Fruit fly (Drosophila melanogaster) whole organism, embryonic: ENCODE data around the gene Esyt2.

ENCODE experiments used
- Antp ChIP-seq: fragments of 200-800 bp; sonication (Bioruptor generic); optimal IDR thresholded peaks from 3 replicates; lab custom pipeline; 2016; ENCODE audit warnings: missing biosample characterization, missing genetic modification characterization
- Atf6 ChIP-seq: fragments of 200-800 bp; sonication (Bioruptor generic); IDR thresholded peaks from 2 replicates; pipeline ENCODE4 v1.3.6; 2022; ENCODE audit warnings: missing biosample characterization, missing genetic modification characterization
- Awh ChIP-seq: fragments of 200-800 bp; sonication (Bioruptor generic); IDR thresholded peaks from 2 replicates; pipeline ENCODE4, ENCODE4 v1.3.6; 2022; ENCODE audit warnings: missing biosample characterization, missing genetic modification characterization
- C15 ChIP-seq: fragments of 200-800 bp; sonication (Bioruptor generic); IDR thresholded peaks from 3 replicates; pipeline ENCODE4 v1.3.6; 2022; ENCODE audit warnings: missing biosample characterization, missing genetic modification characterization
- CG10209 ChIP-seq: fragments of 200-800 bp; sonication (Bioruptor generic); optimal IDR thresholded peaks from 3 replicates; lab custom pipeline; 2017; ENCODE audit warnings: missing biosample characterization, mild to moderate bottlenecking, missing genetic modification characterization, missing genetic modification reagents
- CG10462 ChIP-seq: fragments of 200-800 bp; sonication (Bioruptor generic); optimal IDR thresholded peaks from 2 replicates; lab custom pipeline; 2016; ENCODE audit warnings: missing biosample characterization, missing genetic modification characterization
- CG10543 ChIP-seq: fragments of 200-800 bp; sonication (Bioruptor generic); optimal IDR thresholded peaks from 3 replicates; lab custom pipeline; 2017; ENCODE audit warnings: missing biosample characterization, mild to moderate bottlenecking, missing genetic modification characterization, moderate library complexity
- CG10959 ChIP-seq: fragments of 200-800 bp; sonication (Bioruptor generic); IDR thresholded peaks from 2 replicates; pipeline ENCODE4 v1.3.6; 2022; ENCODE audit warnings: missing biosample characterization, missing genetic modification characterization
- CG12769 ChIP-seq: fragments of 200-800 bp; sonication (Bioruptor generic); optimal IDR thresholded peaks from 2 replicates; lab custom pipeline; 2019; ENCODE audit warnings: missing biosample characterization, mild to moderate bottlenecking, missing genetic modification characterization, moderate library complexity
- CG15073 ChIP-seq: fragments of 200-800 bp; sonication (Bioruptor generic); optimal IDR thresholded peaks from 2 replicates; lab custom pipeline; 2016; ENCODE audit warnings: missing biosample characterization, missing genetic modification characterization
- CG16813 ChIP-seq: fragments of 200-800 bp; sonication (Bioruptor generic); IDR thresholded peaks from 3 replicates; pipeline ENCODE4 v1.3.6; 2022; ENCODE audit warnings: missing biosample characterization, missing genetic modification characterization; ENCODE audit not compliant: partially characterized antibody
- CG18011 ChIP-seq: fragments of 200-800 bp; sonication (Bioruptor generic); optimal IDR thresholded peaks from 2 replicates; lab custom pipeline; 2017; ENCODE audit warnings: missing biosample characterization, missing genetic modification characterization, mild to moderate bottlenecking, moderate library complexity, missing genotype
- CG31441 ChIP-seq: fragments of 200-800 bp; sonication (Bioruptor generic); IDR thresholded peaks from 2 replicates; pipeline ENCODE4 v1.3.6; 2022; ENCODE audit warnings: missing biosample characterization, missing genetic modification characterization
- CG34224 ChIP-seq: fragments of 200-800 bp; sonication (Bioruptor generic); IDR thresholded peaks from 3 replicates; pipeline ENCODE4 v1.3.6; 2022; ENCODE audit warnings: missing biosample characterization, missing genetic modification characterization; ENCODE audit not compliant: partially characterized antibody
- CG42726 ChIP-seq: fragments of 200-800 bp; sonication (Bioruptor generic); IDR thresholded peaks from 2 replicates; pipeline ENCODE4 v1.3.6; 2022; ENCODE audit warnings: missing biosample characterization, missing genetic modification characterization; ENCODE audit not compliant: partially characterized antibody
- CG4282 ChIP-seq: fragments of 200-800 bp; sonication (Bioruptor generic); optimal IDR thresholded peaks from 2 replicates; lab custom pipeline; 2016; ENCODE audit warnings: missing biosample characterization, missing genetic modification characterization
- CG5953 ChIP-seq: fragments of 200-800 bp; sonication (Bioruptor generic); IDR thresholded peaks from 2 replicates; pipeline ENCODE4 v1.3.6; 2022; ENCODE audit warnings: missing biosample characterization, missing genetic modification characterization
- CG6254 ChIP-seq: fragments of 200-800 bp; sonication (Bioruptor generic); optimal IDR thresholded peaks from 3 replicates; lab custom pipeline; 2017; ENCODE audit warnings: mild to moderate bottlenecking, missing biosample characterization, missing genetic modification reagents, missing genetic modification characterization
- CG6689 ChIP-seq: fragments of 200-800 bp; sonication (Bioruptor generic); IDR thresholded peaks from 2 replicates; pipeline ENCODE4 v1.3.6; 2022; ENCODE audit warnings: missing biosample characterization, missing genetic modification characterization
- CG6765 ChIP-seq: fragments of 200-800 bp; sonication (Bioruptor generic); optimal IDR thresholded peaks from 3 replicates; lab custom pipeline; 2017; ENCODE audit warnings: missing biosample characterization, mild to moderate bottlenecking, missing genetic modification characterization
- CG7963 ChIP-seq: fragments of 200-800 bp; sonication (Bioruptor generic); IDR thresholded peaks from 3 replicates; pipeline ENCODE4 v1.3.6; 2022; ENCODE audit warnings: missing biosample characterization, missing genetic modification characterization; ENCODE audit not compliant: partially characterized antibody
- CG8359 ChIP-seq: fragments of 200-800 bp; sonication (Bioruptor generic); optimal IDR thresholded peaks from 2 replicates; lab custom pipeline; 2017; ENCODE audit warnings: missing biosample characterization, mild to moderate bottlenecking, missing genetic modification characterization, borderline replicate concordance
- Dref ChIP-seq: fragments of 200-800 bp; sonication (Bioruptor generic); IDR thresholded peaks from 2 replicates; pipeline ENCODE4 v1.3.6; 2022; ENCODE audit warnings: missing biosample characterization, missing genetic modification characterization
- H2.0 ChIP-seq: fragments of 200-800 bp; sonication (Bioruptor generic); IDR thresholded peaks from 2 replicates; pipeline ENCODE4 v1.3.6; 2022; ENCODE audit warnings: missing biosample characterization, missing genetic modification characterization
- Hr3 ChIP-seq: fragments of 200-800 bp; sonication (Bioruptor generic); optimal IDR thresholded peaks from 3 replicates; lab custom pipeline; 2016; ENCODE audit warnings: missing biosample characterization, missing genetic modification characterization
- Hr39 ChIP-seq: fragments of >200 bp; optimal IDR thresholded peaks from 2 replicates; lab custom pipeline; 2017
- MBD-R2 ChIP-seq: fragments of 200-800 bp; sonication (Bioruptor generic); IDR thresholded peaks from 2 replicates; pipeline ENCODE4 v1.3.6; 2022; ENCODE audit warnings: missing biosample characterization, missing genetic modification characterization
- Mes4 ChIP-seq: fragments of 200-800 bp; sonication (Bioruptor generic); optimal IDR thresholded peaks from 2 replicates; lab custom pipeline; 2016; ENCODE audit warnings: missing biosample characterization, missing genetic modification characterization
- Myb ChIP-seq: fragments of 200-800 bp; sonication (Bioruptor generic); optimal IDR thresholded peaks from 2 replicates; lab custom pipeline; 2016; ENCODE audit warnings: missing biosample characterization, missing genetic modification characterization
- Oaz ChIP-seq: fragments of 200-800 bp; sonication (Bioruptor generic); IDR thresholded peaks from 2 replicates; pipeline ENCODE4 v1.3.6; 2022; ENCODE audit warnings: missing biosample characterization, missing genetic modification characterization
- Scr ChIP-seq: fragments of 200-800 bp; sonication (Bioruptor generic); IDR thresholded peaks from 2 replicates; pipeline ENCODE4 v1.3.6; 2022; ENCODE audit warnings: missing biosample characterization, missing genetic modification characterization; ENCODE audit not compliant: partially characterized antibody
- Six4 ChIP-seq: fragments of 200-800 bp; sonication (Bioruptor generic); optimal IDR thresholded peaks from 2 replicates; lab custom pipeline; 2016; ENCODE audit warnings: missing biosample characterization, missing genetic modification characterization
- Sry-β ChIP-seq: fragments of 200-800 bp; sonication (Bioruptor generic); optimal IDR thresholded peaks from 2 replicates; lab custom pipeline; 2018; ENCODE audit warnings: missing biosample characterization, mild to moderate bottlenecking, missing genetic modification characterization, moderate library complexity
- amos ChIP-seq: fragments of 200-800 bp; sonication (Bioruptor generic); IDR thresholded peaks from 2 replicates; pipeline ENCODE4 v1.3.6; 2022; ENCODE audit warnings: missing biosample characterization, missing genetic modification characterization; ENCODE audit not compliant: partially characterized antibody
- cas ChIP-seq: fragments of 200-800 bp; sonication (Bioruptor generic); IDR thresholded peaks from 2 replicates; pipeline ENCODE4 v1.3.6; 2022; ENCODE audit warnings: missing biosample characterization, missing genetic modification characterization
- cato ChIP-seq: fragments of 200-800 bp; sonication (Bioruptor generic); optimal IDR thresholded peaks from 2 replicates; lab custom pipeline; 2016; ENCODE audit warnings: missing biosample characterization, missing genetic modification characterization, borderline replicate concordance
- cg ChIP-seq: fragments of 200-800 bp; sonication (Bioruptor generic); optimal IDR thresholded peaks from 3 replicates; lab custom pipeline; 2019; ENCODE audit warnings: missing biosample characterization, mild to moderate bottlenecking, missing genetic modification characterization, moderate library complexity
- chinmo ChIP-seq: fragments of 200-800 bp; sonication (Bioruptor generic); IDR thresholded peaks from 4 replicates; pipeline ENCODE4 v1.3.6; 2022; ENCODE audit warnings: missing biosample characterization, missing genetic modification characterization; ENCODE audit not compliant: partially characterized antibody
- dmrt11E ChIP-seq: fragments of 200-800 bp; sonication (Bioruptor generic); optimal IDR thresholded peaks from 3 replicates; lab custom pipeline; 2018; ENCODE audit warnings: missing biosample characterization, mild to moderate bottlenecking, missing genetic modification characterization, moderate library complexity
- gsb-n ChIP-seq: fragments of 200-800 bp; sonication (Bioruptor generic); optimal IDR thresholded peaks from 3 replicates; lab custom pipeline; 2018; ENCODE audit warnings: missing biosample characterization, mild to moderate bottlenecking, missing genetic modification characterization
- ind ChIP-seq: fragments of 200-800 bp; sonication (Bioruptor generic); optimal IDR thresholded peaks from 3 replicates; lab custom pipeline; 2016; ENCODE audit warnings: missing biosample characterization, missing genetic modification characterization
- inv ChIP-seq: fragments of 200-800 bp; sonication (Bioruptor generic); IDR thresholded peaks from 2 replicates; pipeline ENCODE4 v1.3.6; 2022; ENCODE audit warnings: missing biosample characterization, missing genetic modification characterization; ENCODE audit not compliant: partially characterized antibody
- klu ChIP-seq: fragments of 200-800 bp; sonication (Bioruptor generic); IDR thresholded peaks from 2 replicates; pipeline ENCODE4 v1.3.6; 2022; ENCODE audit warnings: missing biosample characterization, missing genetic modification characterization
- sd ChIP-seq: fragments of 200-800 bp; sonication (Bioruptor generic); optimal IDR thresholded peaks from 3 replicates; lab custom pipeline; 2018; ENCODE audit warnings: missing biosample characterization, mild to moderate bottlenecking, missing genetic modification characterization, moderate library complexity
- sens ChIP-seq: fragments of 200-800 bp; sonication (Bioruptor generic); peaks from one replicate; lab custom pipeline; 2016; ENCODE audit warnings: missing biosample characterization, missing genetic modification characterization
- sens-2 ChIP-seq: fragments of 200-800 bp; sonication (Bioruptor generic); IDR thresholded peaks from 2 replicates; pipeline ENCODE4 v1.3.6; 2022; ENCODE audit warnings: missing biosample characterization, missing genetic modification characterization
- sim ChIP-seq: fragments of 200-800 bp; sonication (Bioruptor generic); IDR thresholded peaks from 2 replicates; pipeline ENCODE4 v1.3.6; 2022; ENCODE audit warnings: missing biosample characterization, missing genetic modification characterization
- zen2 ChIP-seq: fragments of 200-800 bp; sonication (Bioruptor generic); IDR thresholded peaks from 3 replicates; pipeline ENCODE4 v1.3.6; 2022; ENCODE audit warnings: missing biosample characterization, missing genetic modification characterization; ENCODE audit not compliant: partially characterized antibody
- zfh1 ChIP-seq: fragments of 200-800 bp; sonication (Bioruptor generic); IDR thresholded peaks from 3 replicates; pipeline ENCODE4 v1.3.6; 2022; ENCODE audit warnings: missing biosample characterization, missing genetic modification characterization
- zfh2 ChIP-seq: fragments of 200-800 bp; sonication (Bioruptor generic); optimal IDR thresholded peaks from 2 replicates; lab custom pipeline; 2016; ENCODE audit warnings: missing biosample characterization, missing genetic modification characterization

The Esyt2 gene

DNA sequence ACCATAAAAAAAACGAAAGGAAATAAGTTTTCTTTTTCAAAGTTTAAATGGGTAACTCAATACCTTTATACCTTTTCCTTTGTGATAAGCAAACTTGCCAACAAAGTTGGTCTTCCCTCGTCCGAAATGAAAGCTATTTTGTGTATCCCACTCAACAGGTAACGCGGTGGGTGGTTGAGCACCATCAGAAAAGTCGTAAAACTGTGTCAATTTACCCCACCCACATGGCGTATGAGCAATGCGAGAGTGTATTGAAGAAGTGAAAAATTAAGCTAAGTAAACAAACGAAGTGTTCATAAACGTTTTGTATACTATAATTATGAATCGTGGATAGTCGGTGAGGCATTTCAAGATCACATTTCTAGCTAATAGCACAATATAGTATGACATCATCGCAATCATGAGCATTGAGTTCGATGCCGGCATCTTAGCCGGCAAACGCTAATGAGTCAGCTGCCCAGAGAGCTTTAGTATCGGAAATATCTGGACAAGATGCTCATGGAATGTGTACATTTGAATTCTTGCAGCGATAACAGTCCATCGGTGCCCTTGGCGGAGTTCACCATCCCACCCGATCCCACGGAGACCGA is 6.4 kb downstream of the Esyt2 start (continued):
- TF ChIP-seq sens (peak; percentile 39), CG10462 (GFP tag; lab: Kevin White, UChicago) (no peak), Antp (no peak), CG6765 (no peak), chinmo (GFP tag; lab: Robert Waterston, UW) (0 out of 4 replicates have a peak, but pooled peaks have one; percentile 68), inv (GFP tag; lab: Robert Waterston, UW) (no peak), Myb (GFP tag; lab: Kevin White, UChicago) (no peak), Atf6 (GFP tag; lab: Robert Waterston, UW) (0 out of 2 replicates have a peak, but pooled peaks have one; percentile 23), CG6689 (GFP tag; lab: Robert Waterston, UW) (no peak), cas (GFP tag; lab: Robert Waterston, UW) (no peak), gsb-n (tag; lab: Kevin White, UChicago) (no peak), CG31441 (GFP tag; lab: Robert Waterston, UW) (no peak), zfh2 (GFP tag; lab: Kevin White, UChicago) (no peak), CG12769 (peak; percentile 34), Awh (GFP tag; lab: Robert Waterston, UW) (no peak), sd (tag; lab: Kevin White, UChicago) (peak; percentile 86), cg (GFP tag; lab: Kevin White, UChicago) (no peak)

DNA sequence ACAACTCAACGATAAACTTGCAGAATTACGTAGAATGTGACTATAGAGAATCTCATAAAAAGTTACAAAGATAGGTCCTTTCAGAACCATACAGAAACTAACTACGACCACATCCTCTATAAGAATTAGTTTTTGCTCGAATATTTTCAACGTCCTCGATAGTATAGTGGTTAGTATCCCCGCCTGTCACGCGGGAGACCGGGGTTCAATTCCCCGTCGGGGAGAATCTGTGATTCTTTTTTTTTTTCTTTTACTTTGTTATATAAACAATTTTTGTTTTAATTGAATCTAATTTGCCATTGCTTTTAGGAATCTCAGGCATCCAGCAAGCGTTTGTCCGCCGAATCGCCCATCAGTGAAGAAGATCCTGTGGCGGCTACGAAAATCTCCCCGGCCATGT is 10.6 kb downstream of the Esyt2 start:
- TF ChIP-seq CG10543 (no peak), CG10209 (GFP tag; lab: Kevin White, UChicago) (no peak), cato (GFP tag; lab: Kevin White, UChicago) (no peak), CG18011 (GFP tag; lab: Kevin White, UChicago) (no peak), Sry-β (GFP tag; lab: Kevin White, UChicago) (no peak), sens-2 (GFP tag; lab: Robert Waterston, UW) (no peak), CG42726 (GFP tag; lab: Robert Waterston, UW) (peak; percentile 73; the same call in 1 of the 2 replicates), Six4 (GFP tag; lab: Kevin White, UChicago) (no peak), CG34224 (GFP tag; lab: Robert Waterston, UW) (no peak), CG6254 (no peak), zen2 (GFP tag; lab: Robert Waterston, UW) (no peak), Mes4 (GFP tag; lab: Kevin White, UChicago) (no peak), MBD-R2 (no peak), CG10959 (GFP tag; lab: Robert Waterston, UW) (no peak), ind (GFP tag; lab: Kevin White, UChicago) (no peak), H2.0 (GFP tag; lab: Robert Waterston, UW) (no peak), dmrt11E (no peak), Hr39 (no peak), CG16813 (GFP tag; lab: Robert Waterston, UW) (peak; percentile 83), CG8359 (GFP tag; lab: Kevin White, UChicago) (no peak), klu (GFP tag; lab: Robert Waterston, UW) (no peak), Oaz (GFP tag; lab: Robert Waterston, UW) (no peak), Scr (GFP tag; lab: Robert Waterston, UW) (peak; percentile 62), sim (GFP tag; lab: Robert Waterston, UW) (no peak), Hr3 (GFP tag; lab: Kevin White, UChicago) (no peak), CG6765 (no peak), amos (GFP tag; lab: Robert Waterston, UW) (peak; percentile 82; the same call in 1 of the 2 replicates), CG4282 (GFP tag; lab: Kevin White, UChicago) (no peak), CG15073 (no peak), C15 (GFP tag; lab: Robert Waterston, UW) (no peak), CG7963 (GFP tag; lab: Robert Waterston, UW) (peak; percentile 50; the same call in 1 of the 3 replicates), CG5953 (no peak), Dref (GFP tag; lab: Robert Waterston, UW) (no peak), zfh1 (GFP tag; lab: Robert Waterston, UW) (no peak)
